Worm (Caenorhabditis elegans): ENCODE data around the gene srh-122.

DNA sequence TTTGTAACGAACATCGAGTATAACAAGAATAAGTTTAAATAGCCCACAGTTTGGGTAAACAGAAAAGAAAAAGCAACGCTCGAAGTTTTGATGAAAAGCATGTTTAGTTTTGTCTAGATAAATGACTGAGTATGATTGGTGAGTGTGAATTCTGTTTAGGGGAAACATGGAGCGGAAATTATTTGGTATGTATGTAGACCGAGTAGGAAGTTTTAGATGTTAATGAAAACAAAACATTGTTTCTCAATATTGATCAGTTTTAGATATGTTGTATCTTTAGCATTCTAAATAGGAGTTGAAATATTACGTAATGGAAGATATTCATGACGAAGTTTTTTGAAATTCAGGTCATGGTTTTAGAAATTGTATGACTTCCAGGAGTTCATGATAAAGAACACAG, 34.8 kb upstream of the srh-122 start, which contains the start of gene srbc-63:
- TF ChIP-seq nhr-10 (tag; optimal IDR thresholded peaks at IDR 0.05) = no peak
- no peak for TF ChIP-seq nhr-77 (tag; optimal IDR thresholded peaks at IDR 0.05)
- no peak for TF ChIP-seq nhr-41 (GFP tag; IDR thresholded peaks at IDR 0.05)
- no peak for TF ChIP-seq ama-1 (optimal IDR thresholded peaks at IDR 0.05)
- TF ChIP-seq set-16 (GFP tag; IDR thresholded peaks at IDR 0.05) = no peak
- TF ChIP-seq mep-1 (tag; optimal IDR thresholded peaks at IDR 0.05) = no peak
- no peak for TF ChIP-seq nhr-11 (tag; optimal IDR thresholded peaks at IDR 0.05)
- no peak for TF ChIP-seq lir-3 (tag; optimal IDR thresholded peaks at IDR 0.05)
- no peak for TF ChIP-seq nhr-25 (tag; optimal IDR thresholded peaks at IDR 0.05; ENCODE audit: borderline replicate concordance, insufficient read depth)

Data from whole organism, L4 larva.